Worm (Caenorhabditis elegans) whole organism, mixed stage, embryonic: Measurements from ENCODE around the gene ceh-76.

Experiments used
- bed-3 ChIP-seq: fragments of 200-800 bp; sonication (Bioruptor generic); optimal IDR thresholded peaks from 3 replicates; lab custom pipeline; 2018; ENCODE audit warnings: mild to moderate bottlenecking, missing genetic modification characterization, moderate library complexity, missing compliant biosample characterization
- blmp-1 ChIP-seq: fragments of 150-350 bp; optimal IDR thresholded peaks from 2 replicates; lab custom pipeline; 2014; ENCODE audit warnings: missing biosample characterization, missing genetic modification characterization
- ces-1 ChIP-seq: fragments of 150-350 bp; optimal IDR thresholded peaks from 2 replicates; lab custom pipeline; 2014; ENCODE audit warnings: missing biosample characterization, missing genetic modification reagents, missing genetic modification characterization
- mab-5 ChIP-seq: fragments of 150-350 bp; optimal IDR thresholded peaks from 2 replicates; lab custom pipeline; 2014; ENCODE audit warnings: missing biosample characterization, missing genetic modification characterization
- nhr-237 ChIP-seq: fragments of 150-350 bp; optimal IDR thresholded peaks from 2 replicates; lab custom pipeline; 2014; ENCODE audit warnings: missing biosample characterization, missing genetic modification characterization
- nhr-76 ChIP-seq: sonication (generic microtip); optimal IDR thresholded peaks from 2 replicates; lab custom pipeline; 2017; ENCODE audit warnings: missing biosample characterization, missing genetic modification characterization
- pha-4 ChIP-seq: fragments of 150-350 bp; optimal IDR thresholded peaks from 2 replicates; lab custom pipeline; 2018; ENCODE audit warnings: missing biosample characterization, missing genetic modification reagents, missing genetic modification characterization
- snpc-4 ChIP-seq: fragments of 150-350 bp; optimal IDR thresholded peaks from 2 replicates; lab custom pipeline; 2014; ENCODE audit warnings: missing biosample characterization, missing genetic modification characterization
- unc-39 ChIP-seq: fragments of 150-350 bp; optimal IDR thresholded peaks from 2 replicates; lab custom pipeline; 2014; ENCODE audit warnings: missing biosample characterization, missing genetic modification characterization

DNA sequence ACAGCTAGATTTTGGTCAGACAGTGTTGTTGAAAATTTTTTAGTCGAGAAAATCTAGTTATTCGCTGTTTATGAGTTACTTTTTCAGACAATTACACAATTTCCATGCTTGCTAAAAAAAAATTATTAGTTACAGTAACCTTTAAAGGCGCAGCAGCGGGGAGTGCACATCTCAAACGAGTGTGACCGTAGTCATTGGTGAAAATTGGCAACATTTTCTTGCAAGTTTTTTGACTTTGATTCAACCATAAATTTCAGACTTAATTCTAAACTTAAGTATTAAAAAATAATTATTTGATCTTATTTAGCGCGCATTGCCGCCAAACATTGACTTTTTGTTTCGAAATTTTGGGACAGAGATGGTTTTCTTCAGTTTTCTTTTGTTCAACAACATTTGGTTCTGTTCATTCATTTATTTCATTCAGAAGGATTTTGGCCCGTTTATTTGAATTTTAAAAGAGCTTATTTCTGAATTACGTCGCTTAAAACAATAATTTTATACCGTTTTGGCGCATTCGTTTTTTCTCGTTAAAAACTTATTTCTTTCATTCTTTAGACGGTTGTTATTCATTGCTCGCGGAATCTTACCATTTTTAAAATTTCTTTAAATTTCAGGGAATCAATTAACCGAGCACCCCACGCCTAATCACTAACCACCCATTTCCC is 34.5 kb upstream of the ceh-76 start, which contains the start of gene oma-2:
- TF ChIP-seq ces-1 (GFP tag; lab: Kevin White, UChicago) (no peak), unc-39 (tag; lab: Kevin White, UChicago) (no peak), blmp-1 (tag; lab: Kevin White, UChicago) (no peak), mab-5 (tag; lab: Kevin White, UChicago) (no peak), snpc-4 (tag; lab: Kevin White, UChicago) (no peak), bed-3 (no peak), nhr-76 (no peak), pha-4 (tag; lab: Kevin White, UChicago) (no peak), nhr-237 (no peak)
